Fruit fly (Drosophila melanogaster) whole organism, embryonic: ENCODE measurements around the gene CG6788.

Experiments
- BEAF-32 ChIP-seq: fragments of 200-800 bp; sonication (Bioruptor generic); optimal IDR thresholded peaks from 3 replicates; lab custom pipeline; 2017; ENCODE audit warnings: missing biosample characterization, missing genetic modification characterization, mild to moderate bottlenecking, moderate library complexity, missing genetic modification reagents
- CG10654 ChIP-seq: fragments of 200-800 bp; sonication (Bioruptor generic); optimal IDR thresholded peaks from 2 replicates; lab custom pipeline; 2016; ENCODE audit warnings: missing biosample characterization, missing genetic modification characterization
- CG11696 ChIP-seq: fragments of 200-800 bp; sonication (Bioruptor generic); IDR thresholded peaks from 2 replicates; pipeline ENCODE4 v1.3.6; 2022; ENCODE audit warnings: missing biosample characterization, missing genetic modification characterization
- CG14710 ChIP-seq: fragments of 200-800 bp; sonication (Bioruptor generic); optimal IDR thresholded peaks from 3 replicates; lab custom pipeline; 2019; ENCODE audit warnings: missing biosample characterization, mild to moderate bottlenecking, missing genetic modification characterization, moderate library complexity
- CG16863 ChIP-seq: fragments of 200-800 bp; sonication (Bioruptor generic); optimal IDR thresholded peaks from 3 replicates; lab custom pipeline; 2016; ENCODE audit warnings: missing biosample characterization, missing genetic modification characterization
- CG18262 ChIP-seq: fragments of 200-800 bp; optimal IDR thresholded peaks from 3 replicates; lab custom pipeline; 2019; ENCODE audit warnings: missing biosample characterization, mild to moderate bottlenecking, missing genetic modification characterization, moderate library complexity
- CG2202 ChIP-seq: fragments of 200-800 bp; sonication (Bioruptor generic); optimal IDR thresholded peaks from 2 replicates; lab custom pipeline; 2018; ENCODE audit warnings: missing biosample characterization, mild to moderate bottlenecking, missing genetic modification characterization
- CG31224 ChIP-seq: fragments of 200-800 bp; sonication (Bioruptor generic); IDR thresholded peaks from 2 replicates; pipeline ENCODE4 v1.3.6; 2022; ENCODE audit warnings: missing biosample characterization, missing genetic modification characterization
- CG3163 ChIP-seq: fragments of 200-800 bp; sonication (Bioruptor generic); optimal IDR thresholded peaks from 3 replicates; lab custom pipeline; 2016; ENCODE audit warnings: missing biosample characterization, missing genetic modification characterization
- CG4328 ChIP-seq: fragments of 200-800 bp; sonication (Bioruptor generic); optimal IDR thresholded peaks from 3 replicates; lab custom pipeline; 2017; ENCODE audit warnings: missing biosample characterization, missing genetic modification reagents, missing genetic modification characterization
- CG6689 ChIP-seq: fragments of 200-800 bp; sonication (Bioruptor generic); IDR thresholded peaks from 2 replicates; pipeline ENCODE4 v1.3.6; 2022; ENCODE audit warnings: missing biosample characterization, missing genetic modification characterization
- CG6791 ChIP-seq: fragments of 200-800 bp; sonication (Bioruptor generic); IDR thresholded peaks from 3 replicates; pipeline ENCODE4 v1.3.6; 2022; ENCODE audit warnings: missing biosample characterization, missing genetic modification characterization; ENCODE audit not compliant: partially characterized antibody
- CG8765 ChIP-seq: fragments of 200-800 bp; sonication (Bioruptor generic); IDR thresholded peaks from 2 replicates; pipeline ENCODE4 v1.3.6; 2022; ENCODE audit warnings: missing biosample characterization, missing genetic modification characterization
- CG8944 ChIP-seq: fragments of 200-800 bp; sonication (Bioruptor generic); optimal IDR thresholded peaks from 3 replicates; lab custom pipeline; 2016; ENCODE audit warnings: missing biosample characterization, missing genetic modification characterization
- CkIIα-i1 ChIP-seq: fragments of 200-800 bp; sonication (Bioruptor generic); IDR thresholded peaks from 2 replicates; pipeline ENCODE4 v1.3.6; 2022; ENCODE audit warnings: missing biosample characterization, missing genetic modification characterization
- D ChIP-seq, 2 experiments: fragments of 200-800 bp in 1 of 2; fragments of >200 bp in 1 of 2; sonication (Bioruptor generic) in 1 of 2; optimal IDR thresholded peaks; 2 replicates in 1 of 2; 3 replicates in 1 of 2; lab custom pipeline; 2017; ENCODE audit warnings: mild to moderate bottlenecking in 1 of 2, missing biosample characterization in 1 of 2, missing genetic modification characterization in 1 of 2, missing genetic modification reagents in 1 of 2
- D19A ChIP-seq: fragments of 200-800 bp; optimal IDR thresholded peaks from 3 replicates; lab custom pipeline; 2019; ENCODE audit warnings: missing biosample characterization, mild to moderate bottlenecking, missing genetic modification characterization, moderate library complexity
- Drgx ChIP-seq: fragments of 200-800 bp; sonication (Bioruptor generic); IDR thresholded peaks from 2 replicates; pipeline ENCODE4 v1.3.6; 2022; ENCODE audit warnings: missing biosample characterization, missing genetic modification characterization
- Eip74EF ChIP-seq, 2 experiments: fragments of 200-800 bp in 1 of 2; fragments of >200 bp in 1 of 2; sonication (Bioruptor generic) in 1 of 2; optimal IDR thresholded peaks; 2 replicates each; lab custom pipeline; 2017 to 2019; ENCODE audit warnings: missing biosample characterization in 2 of 2, missing genetic modification characterization in 2 of 2, mild to moderate bottlenecking in 1 of 2, moderate library complexity in 1 of 2
- HmgD ChIP-seq: fragments of 200-800 bp; sonication (Bioruptor generic); optimal IDR thresholded peaks from 3 replicates; lab custom pipeline; 2016; ENCODE audit warnings: missing biosample characterization, missing genetic modification characterization
- HmgZ ChIP-seq: fragments of 200-800 bp; sonication (Bioruptor generic); optimal IDR thresholded peaks from 2 replicates; lab custom pipeline; 2018; ENCODE audit warnings: missing biosample characterization, mild to moderate bottlenecking, missing genetic modification characterization
- Hmr ChIP-seq: fragments of 200-800 bp; sonication (Bioruptor generic); optimal IDR thresholded peaks from 3 replicates; lab custom pipeline; 2017; ENCODE audit warnings: mild to moderate bottlenecking, missing biosample characterization, missing genetic modification reagents, missing genetic modification characterization
- Hr51 ChIP-seq, 2 experiments: fragments of 200-800 bp; sonication (Bioruptor generic); optimal IDR thresholded peaks; 2 replicates in 1 of 2; 3 replicates in 1 of 2; lab custom pipeline; 2016 to 2018; ENCODE audit warnings: missing biosample characterization in 2 of 2, missing genetic modification characterization in 2 of 2, mild to moderate bottlenecking in 1 of 2, moderate library complexity in 1 of 2
- Neu2 ChIP-seq: fragments of 200-800 bp; sonication (Bioruptor generic); optimal IDR thresholded peaks from 3 replicates; lab custom pipeline; 2016; ENCODE audit warnings: missing biosample characterization, missing genetic modification characterization, borderline replicate concordance
- Nf-YC ChIP-seq: fragments of 200-800 bp; optimal IDR thresholded peaks from 3 replicates; lab custom pipeline; 2019; ENCODE audit warnings: missing biosample characterization, mild to moderate bottlenecking, missing genetic modification characterization, moderate library complexity
- PHDP ChIP-seq: fragments of 200-800 bp; sonication (Bioruptor generic); optimal IDR thresholded peaks from 3 replicates; lab custom pipeline; 2018; ENCODE audit warnings: missing biosample characterization, mild to moderate bottlenecking, missing genetic modification characterization, moderate library complexity
- Taf1 ChIP-seq: fragments of 200-800 bp; sonication (Bioruptor generic); IDR thresholded peaks from 2 replicates; pipeline ENCODE4 v1.3.6; 2022; ENCODE audit warnings: missing biosample characterization, missing genetic modification characterization
- Xbp1 ChIP-seq: fragments of 200-800 bp; sonication (Bioruptor generic); optimal IDR thresholded peaks from 3 replicates; lab custom pipeline; 2016; ENCODE audit warnings: missing biosample characterization, mild to moderate bottlenecking, missing genetic modification characterization
- bigmax ChIP-seq: fragments of 200-800 bp; sonication (Bioruptor generic); optimal IDR thresholded peaks from 2 replicates; lab custom pipeline; 2018; ENCODE audit warnings: missing biosample characterization, mild to moderate bottlenecking, missing genetic modification characterization
- chif ChIP-seq, 2 experiments: fragments of 200-800 bp; sonication (Bioruptor generic); optimal IDR thresholded peaks; 3 replicates each; lab custom pipeline; 2016; ENCODE audit warnings: missing biosample characterization in 2 of 2, missing genetic modification characterization in 2 of 2
- corto ChIP-seq: fragments of 200-800 bp; sonication (Bioruptor generic); optimal IDR thresholded peaks from 2 replicates; lab custom pipeline; 2016; ENCODE audit warnings: missing biosample characterization, mild to moderate bottlenecking, missing genetic modification characterization, moderate library complexity
- crol ChIP-seq: fragments of 200-800 bp; sonication (Bioruptor generic); IDR thresholded peaks from 2 replicates; pipeline ENCODE4 v1.3.6; 2022; ENCODE audit warnings: missing biosample characterization, missing genetic modification characterization
- dpn ChIP-seq, 2 experiments: fragments of 200-800 bp; sonication (Bioruptor generic); optimal IDR thresholded peaks; 3 replicates each; lab custom pipeline; 2016; ENCODE audit warnings: missing biosample characterization in 2 of 2, missing genetic modification characterization in 2 of 2
- dysf ChIP-seq: fragments of 200-800 bp; sonication (Bioruptor generic); IDR thresholded peaks from 3 replicates; pipeline ENCODE4 v1.3.6; 2022; ENCODE audit warnings: missing biosample characterization, missing genetic modification characterization
- eyg ChIP-seq: fragments of 200-800 bp; sonication (Bioruptor generic); optimal IDR thresholded peaks from 3 replicates; lab custom pipeline; 2016; ENCODE audit warnings: missing biosample characterization, missing genetic modification characterization
- grau ChIP-seq: fragments of 200-800 bp; optimal IDR thresholded peaks from 3 replicates; lab custom pipeline; 2019; ENCODE audit warnings: missing biosample characterization, mild to moderate bottlenecking, missing genetic modification characterization, moderate library complexity
- gsb-n ChIP-seq: fragments of 200-800 bp; sonication (Bioruptor generic); optimal IDR thresholded peaks from 3 replicates; lab custom pipeline; 2018; ENCODE audit warnings: missing biosample characterization, mild to moderate bottlenecking, missing genetic modification characterization
- h ChIP-seq: fragments of >200 bp; optimal IDR thresholded peaks from 2 replicates; lab custom pipeline; 2017
- insv ChIP-seq, 2 experiments: fragments of 200-800 bp; sonication (Bioruptor generic); optimal IDR thresholded peaks; 3 replicates each; lab custom pipeline; 2016 to 2018; ENCODE audit warnings: missing biosample characterization in 2 of 2, missing genetic modification characterization in 2 of 2
- onecut ChIP-seq: fragments of 200-800 bp; sonication (Bioruptor generic); IDR thresholded peaks from 2 replicates; pipeline ENCODE4 v1.3.6; 2022; ENCODE audit warnings: missing biosample characterization, missing genetic modification characterization
- prd ChIP-seq, 3 experiments: fragments of >200 bp in 2 of 3; fragments of 200-800 bp in 1 of 3; sonication (Bioruptor generic) in 1 of 3; optimal IDR thresholded peaks in 2 of 3; IDR thresholded peaks in 1 of 3; 2 replicates in 2 of 3; 3 replicates in 1 of 3; pipeline versions ENCODE4 v1.3.6 to Lab custom; 2017 to 2022; ENCODE audit warnings: missing biosample characterization in 1 of 3, missing genetic modification characterization in 1 of 3
- scrt ChIP-seq: fragments of 200-800 bp; sonication (Bioruptor generic); optimal IDR thresholded peaks from 2 replicates; lab custom pipeline; 2018; ENCODE audit warnings: missing biosample characterization, mild to moderate bottlenecking, missing genetic modification characterization, moderate library complexity
- sd ChIP-seq: fragments of 200-800 bp; sonication (Bioruptor generic); optimal IDR thresholded peaks from 3 replicates; lab custom pipeline; 2018; ENCODE audit warnings: missing biosample characterization, mild to moderate bottlenecking, missing genetic modification characterization, moderate library complexity
- sens-2 ChIP-seq: fragments of 200-800 bp; sonication (Bioruptor generic); IDR thresholded peaks from 2 replicates; pipeline ENCODE4 v1.3.6; 2022; ENCODE audit warnings: missing biosample characterization, missing genetic modification characterization
- slbo ChIP-seq: fragments of 200-800 bp; sonication (Bioruptor generic); IDR thresholded peaks from 2 replicates; pipeline ENCODE4 v1.3.6; 2022; ENCODE audit warnings: missing biosample characterization, missing genetic modification characterization
- slou ChIP-seq: fragments of 200-800 bp; sonication (Bioruptor generic); optimal IDR thresholded peaks from 3 replicates; lab custom pipeline; 2016; ENCODE audit warnings: missing biosample characterization, missing genetic modification characterization
- sug ChIP-seq: fragments of 200-800 bp; optimal IDR thresholded peaks from 2 replicates; lab custom pipeline; 2019; ENCODE audit warnings: missing biosample characterization, mild to moderate bottlenecking, missing genetic modification characterization, moderate library complexity
- tap ChIP-seq: fragments of 200-800 bp; optimal IDR thresholded peaks from 3 replicates; lab custom pipeline; 2019; ENCODE audit warnings: missing biosample characterization, mild to moderate bottlenecking, missing genetic modification characterization, moderate library complexity
- twi ChIP-seq: fragments of 200-800 bp; optimal IDR thresholded peaks from 2 replicates; lab custom pipeline; 2019; ENCODE audit warnings: missing biosample characterization, mild to moderate bottlenecking, missing genetic modification characterization, moderate library complexity
- zen ChIP-seq: fragments of 200-800 bp; sonication (Bioruptor generic); optimal IDR thresholded peaks from 3 replicates; lab custom pipeline; 2018; ENCODE audit warnings: missing biosample characterization, mild to moderate bottlenecking, missing genetic modification characterization, moderate library complexity
- zf30C ChIP-seq: fragments of 200-800 bp; sonication (Bioruptor generic); optimal IDR thresholded peaks from 3 replicates; lab custom pipeline; 2018; ENCODE audit warnings: missing biosample characterization, mild to moderate bottlenecking, missing genetic modification characterization

CG6788 gene

DNA sequence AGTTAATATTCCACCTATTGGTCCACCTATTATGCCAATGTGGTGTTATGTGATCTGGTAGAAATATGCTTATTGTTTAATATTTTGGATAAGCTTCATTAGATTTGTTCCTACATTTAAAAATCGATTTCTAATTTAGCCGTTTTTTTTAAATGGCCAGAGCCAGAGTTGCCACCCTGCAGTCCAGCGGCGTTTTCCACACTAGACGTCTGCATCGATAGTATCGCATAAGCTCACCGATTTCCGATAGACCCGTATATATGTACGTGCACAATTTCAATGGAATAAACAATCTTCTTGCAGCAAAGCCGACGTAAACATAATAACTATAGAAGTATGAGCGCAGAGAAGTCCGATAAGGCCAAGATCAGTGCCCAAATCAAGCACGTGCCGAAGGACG lies 46.1 kb upstream of the CG6788 start, which contains the start of gene Taf9 (continued):
- peak; percentile 47; the same call in 1 of the 2 replicates for TF ChIP-seq slbo (GFP tag; lab: Robert Waterston, UW)
- TF ChIP-seq Hr51 (GFP tag; optimal IDR thresholded peaks at IDR 0.05; lab: Kevin White, UChicago): no peak
- TF ChIP-seq Eip74EF (GFP tag; optimal IDR thresholded peaks at IDR 0.05; lab: Kevin White, UChicago): no peak
- TF ChIP-seq Drgx (GFP tag; lab: Robert Waterston, UW): no peak
- peak; percentile 93 for TF ChIP-seq CG6791 (GFP tag; lab: Robert Waterston, UW)
- no peak for TF ChIP-seq twi (tag; lab: Kevin White, UChicago)
- no peak for TF ChIP-seq chif (GFP tag; optimal IDR thresholded peaks at IDR 0.05; lab: Kevin White, UChicago)
- TF ChIP-seq Neu2: no peak
- no peak for TF ChIP-seq slou
- no peak for TF ChIP-seq CkIIα-i1 (GFP tag; lab: Robert Waterston, UW)
- no peak for TF ChIP-seq CG2202 (tag; lab: Kevin White, UChicago)
- TF ChIP-seq tap: no peak
- TF ChIP-seq sens-2 (GFP tag; lab: Robert Waterston, UW): no peak
- no peak for TF ChIP-seq insv (GFP tag; optimal IDR thresholded peaks at IDR 0.05; lab: Kevin White, UChicago)
- no peak for TF ChIP-seq sd (tag; lab: Kevin White, UChicago)
- no peak for TF ChIP-seq D (optimal IDR thresholded peaks at IDR 0.05; lab: Kevin White, UChicago)
- no peak for TF ChIP-seq D (GFP tag; optimal IDR thresholded peaks at IDR 0.05; lab: Kevin White, UChicago)
- TF ChIP-seq zf30C (GFP tag; lab: Kevin White, UChicago): no peak
- no peak for TF ChIP-seq D19A (tag; lab: Kevin White, UChicago)
- no peak for TF ChIP-seq CG4328 (GFP tag; lab: Kevin White, UChicago)
- no peak for TF ChIP-seq crol (GFP tag; lab: Robert Waterston, UW)
- no peak for TF ChIP-seq CG8944 (GFP tag; lab: Kevin White, UChicago)
- TF ChIP-seq grau (tag; lab: Kevin White, UChicago): no peak
- TF ChIP-seq CG6689 (GFP tag; lab: Robert Waterston, UW): no peak
- TF ChIP-seq Nf-YC (tag; lab: Kevin White, UChicago): no peak
- TF ChIP-seq CG11696 (GFP tag; lab: Robert Waterston, UW): no peak
- TF ChIP-seq zen (tag; lab: Kevin White, UChicago): no peak
- TF ChIP-seq onecut (GFP tag; lab: Robert Waterston, UW): peak; percentile 93
- no peak for TF ChIP-seq Xbp1 (GFP tag; lab: Kevin White, UChicago)
- no peak for TF ChIP-seq HmgD
- no peak for TF ChIP-seq CG18262 (tag; lab: Kevin White, UChicago)
- peak; percentile 29 for TF ChIP-seq CG14710 (tag; lab: Kevin White, UChicago)
- no peak for TF ChIP-seq bigmax
- TF ChIP-seq Hmr (GFP tag; lab: Kevin White, UChicago): no peak
- TF ChIP-seq h (lab: Kevin White, UChicago): no peak
- no peak for TF ChIP-seq CG31224 (GFP tag; lab: Robert Waterston, UW)
- TF ChIP-seq sug: no peak
- no peak for TF ChIP-seq corto
- no peak for TF ChIP-seq scrt (GFP tag; lab: Kevin White, UChicago)
- TF ChIP-seq CG10654 (GFP tag; lab: Kevin White, UChicago): no peak
- no peak for TF ChIP-seq dpn (GFP tag; optimal IDR thresholded peaks at IDR 0.05; lab: Kevin White, UChicago)
- TF ChIP-seq CG16863 (GFP tag; lab: Kevin White, UChicago): no peak
- TF ChIP-seq Taf1 (GFP tag; lab: Robert Waterston, UW): no peak
- TF ChIP-seq CG8765 (GFP tag; lab: Robert Waterston, UW): no peak
- TF ChIP-seq dysf (GFP tag; lab: Robert Waterston, UW): no peak
- peak; percentile 82 for TF ChIP-seq BEAF-32 (GFP tag; lab: Kevin White, UChicago)
- TF ChIP-seq gsb-n (tag; lab: Kevin White, UChicago): no peak
- no peak for TF ChIP-seq CG3163 (GFP tag; lab: Kevin White, UChicago)
- TF ChIP-seq PHDP (tag; lab: Kevin White, UChicago): no peak
- TF ChIP-seq HmgZ (tag; lab: Kevin White, UChicago): peak; percentile 16
- TF ChIP-seq prd (optimal IDR thresholded peaks at IDR 0.05; lab: Kevin White, UChicago): no peak
- TF ChIP-seq prd (GFP tag; IDR thresholded peaks at IDR 0.05; lab: Robert Waterston, UW): no peak
- no peak for TF ChIP-seq eyg (GFP tag; lab: Kevin White, UChicago)
